Worm (Caenorhabditis elegans) whole organism, L4/young adult: ENCODE data around the gene cdk-11.2.

Experiments used
- W03F9.2 ChIP-seq: fragments of 150-350 bp; optimal IDR thresholded peaks from 2 replicates; lab custom pipeline; 2014; ENCODE audit warnings: missing biosample characterization, missing genetic modification characterization
- him-1 ChIP-seq: sonication (generic microtip); optimal IDR thresholded peaks from 2 replicates; lab custom pipeline; 2016; ENCODE audit warnings: missing genotype, missing genetic modification reagents, missing genetic modification characterization, missing compliant biosample characterization

ce11 chrX:10463542-10463941, 44.0 kb upstream of the cdk-11.2 start, which contains the start of gene C39B10.1:
- TF ChIP-seq W03F9.2 (no peak), him-1 (no peak)
